Worm (Caenorhabditis elegans): ENCODE measurements around the gene cki-2.

DNA sequence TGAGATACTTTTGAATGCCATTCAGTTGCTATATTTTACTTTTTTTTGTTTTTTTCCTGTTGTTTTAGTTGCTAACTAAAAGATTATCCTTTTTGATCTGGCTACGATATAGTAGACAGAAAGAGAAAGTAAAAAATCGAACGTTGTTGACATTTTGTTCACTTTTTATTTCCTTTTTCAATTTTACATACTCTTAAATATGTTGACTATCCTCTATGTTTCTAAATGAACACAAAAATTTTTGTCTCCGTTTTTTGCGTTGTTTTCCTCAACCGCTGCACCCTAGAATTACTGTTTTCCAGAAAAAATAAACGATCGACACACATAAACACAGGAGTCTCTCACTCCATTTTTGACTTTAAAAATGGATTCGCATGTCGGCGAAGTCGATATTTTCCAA lies 25.8 kb downstream of the cki-2 start, which contains the start of gene klp-3:
- TF ChIP-seq daf-12 (tag; optimal IDR thresholded peaks at IDR 0.05) (no peak), cey-2 (tag; optimal IDR thresholded peaks at IDR 0.05; ENCODE audit: borderline replicate concordance, insufficient read depth) (no peak)
